Worm (Caenorhabditis elegans) whole organism, young adult: ENCODE measurements around the gene clec-32.
A peak's percentile ranks its signal among the peaks of the same experiment; 100 is the strongest.

ENCODE experiments used
- B0261.1 ChIP-seq: sonication (generic microtip); optimal IDR thresholded peaks from 2 replicates; lab custom pipeline; 2016; ENCODE audit warnings: mild to moderate bottlenecking, missing genetic modification characterization, moderate library complexity, missing compliant biosample characterization
- C17E4.6 ChIP-seq: fragments of 200-800 bp; sonication (Bioruptor generic); IDR thresholded peaks from 2 replicates; pipeline ENCODE4 v1.3.6; 2022; ENCODE audit warnings: missing genetic modification reagents, missing genetic modification characterization, missing compliant biosample characterization
- F10E7.11 ChIP-seq: sonication (generic microtip); optimal IDR thresholded peaks from 2 replicates; lab custom pipeline; 2017; ENCODE audit warnings: mild to moderate bottlenecking, missing genetic modification characterization, moderate library complexity, missing compliant biosample characterization
- F22D6.2 ChIP-seq: sonication (generic microtip); optimal IDR thresholded peaks from 2 replicates; lab custom pipeline; 2016; ENCODE audit warnings: mild to moderate bottlenecking, missing genetic modification characterization, missing compliant biosample characterization
- F37B4.10 ChIP-seq: fragments of 200-800 bp; sonication (Bioruptor generic); IDR thresholded peaks from 2 replicates; pipeline ENCODE4 v1.3.6; 2022; ENCODE audit warnings: missing genetic modification characterization, missing compliant biosample characterization
- F49E8.2 ChIP-seq: sonication (generic microtip); optimal IDR thresholded peaks from 3 replicates; lab custom pipeline; 2017; ENCODE audit warnings: missing genetic modification characterization, mild to moderate bottlenecking, missing compliant biosample characterization, antibody characterized with exemption, moderate library complexity; ENCODE audit not compliant: insufficient read depth
- F52B5.7 ChIP-seq: sonication (generic microtip); optimal IDR thresholded peaks from 2 replicates; lab custom pipeline; 2016; ENCODE audit warnings: mild to moderate bottlenecking, missing genetic modification characterization, missing compliant biosample characterization
- K11D2.4 ChIP-seq: fragments of 200-800 bp; sonication (Bioruptor generic); IDR thresholded peaks from 2 replicates; pipeline ENCODE4 v1.3.6; 2022; ENCODE audit warnings: missing genetic modification reagents, missing genetic modification characterization, missing compliant biosample characterization
- T26A5.8 ChIP-seq: sonication (generic microtip); optimal IDR thresholded peaks from 2 replicates; lab custom pipeline; 2016; ENCODE audit warnings: missing genetic modification characterization, missing compliant biosample characterization
- Y95B8A.8 ChIP-seq: fragments of 200-800 bp; sonication (Bioruptor generic); IDR thresholded peaks from 2 replicates; pipeline ENCODE4 v1.3.6; 2022; ENCODE audit warnings: missing genetic modification reagents, missing genetic modification characterization, missing compliant biosample characterization
- ZK185.1 ChIP-seq: sonication (generic microtip); optimal IDR thresholded peaks from 2 replicates; lab custom pipeline; 2016; ENCODE audit warnings: mild to moderate bottlenecking, missing genetic modification characterization, missing compliant biosample characterization; ENCODE audit not compliant: poor library complexity, severe bottlenecking
- akir-1 ChIP-seq: fragments of 200-800 bp; sonication (Bioruptor generic); optimal IDR thresholded peaks from 2 replicates; lab custom pipeline; 2018; ENCODE audit warnings: mild to moderate bottlenecking, missing genetic modification characterization, moderate library complexity, missing compliant biosample characterization
- aptf-2 ChIP-seq: fragments of 200-800 bp; sonication (Bioruptor generic); conservative IDR thresholded peaks from 2 replicates; pipeline ENCODE4 v1.3.6; 2022; ENCODE audit warnings: missing genetic modification reagents, missing genetic modification characterization, missing compliant biosample characterization
- aptf-3 ChIP-seq: fragments of 200-800 bp; sonication (Bioruptor generic); IDR thresholded peaks from 2 replicates; pipeline ENCODE4 v1.3.6; 2022; ENCODE audit warnings: missing genetic modification characterization, missing compliant biosample characterization
- atf-7 ChIP-seq: sonication (generic microtip); optimal IDR thresholded peaks from 2 replicates; lab custom pipeline; 2017; ENCODE audit warnings: mild to moderate bottlenecking, missing genetic modification characterization, missing compliant biosample characterization
- attf-3 ChIP-seq: fragments of 200-800 bp; sonication (Bioruptor generic); conservative IDR thresholded peaks from 2 replicates; pipeline ENCODE4 v1.3.6; 2022; ENCODE audit warnings: missing genetic modification reagents, missing genetic modification characterization, missing compliant biosample characterization
- attf-6 ChIP-seq: fragments of 200-800 bp; sonication (Bioruptor generic); IDR thresholded peaks from 2 replicates; pipeline ENCODE4 v1.3.6; 2022; ENCODE audit warnings: missing genetic modification reagents, missing genetic modification characterization, missing compliant biosample characterization
- bed-1 ChIP-seq: fragments of 200-800 bp; sonication (Bioruptor generic); IDR thresholded peaks from 2 replicates; pipeline ENCODE4 v1.3.6; 2022; ENCODE audit warnings: missing genetic modification reagents, missing genetic modification characterization, missing compliant biosample characterization
- bed-2 ChIP-seq: fragments of 200-800 bp; sonication (Bioruptor generic); IDR thresholded peaks from 2 replicates; pipeline ENCODE4 v1.3.6; 2022; ENCODE audit warnings: missing genetic modification reagents, missing genetic modification characterization, missing compliant biosample characterization
- ceh-58 ChIP-seq: fragments of 200-800 bp; sonication (Bioruptor generic); IDR thresholded peaks from 2 replicates; pipeline ENCODE4 v1.3.6; 2022; ENCODE audit warnings: missing genetic modification characterization, missing compliant biosample characterization
- efl-1 ChIP-seq: fragments of 150-350 bp; optimal IDR thresholded peaks from 2 replicates; lab custom pipeline; 2014; ENCODE audit warnings: missing biosample characterization, missing genetic modification reagents, missing genetic modification characterization
- egrh-3 ChIP-seq: fragments of 200-800 bp; sonication (Bioruptor generic); IDR thresholded peaks from 2 replicates; pipeline ENCODE4 v1.3.6; 2022; ENCODE audit warnings: missing genetic modification reagents, missing genetic modification characterization, missing compliant biosample characterization
- hsf-1 ChIP-seq: fragments of 200-800 bp; sonication (Bioruptor generic); IDR thresholded peaks from 2 replicates; pipeline ENCODE4 v1.3.6; 2022; ENCODE audit warnings: missing genetic modification reagents, missing genetic modification characterization, missing compliant biosample characterization
- lin-26 ChIP-seq: fragments of 200-800 bp; sonication (Bioruptor generic); IDR thresholded peaks from 2 replicates; pipeline ENCODE4 v1.3.6; 2022; ENCODE audit warnings: missing genetic modification reagents, missing genetic modification characterization, missing compliant biosample characterization
- lin-54 ChIP-seq: fragments of 200-800 bp; sonication (Bioruptor generic); optimal IDR thresholded peaks from 2 replicates; lab custom pipeline; 2018; ENCODE audit warnings: mild to moderate bottlenecking, missing genetic modification characterization, missing compliant biosample characterization
- lir-1 ChIP-seq: fragments of 200-800 bp; sonication (Bioruptor generic); conservative IDR thresholded peaks from 2 replicates; pipeline ENCODE4 v1.3.6; 2022; ENCODE audit warnings: missing genetic modification reagents, missing genetic modification characterization, missing compliant biosample characterization
- madf-6 ChIP-seq: fragments of 200-800 bp; sonication (Bioruptor generic); IDR thresholded peaks from 2 replicates; pipeline ENCODE4 v1.3.6; 2022; ENCODE audit warnings: missing genetic modification reagents, missing genetic modification characterization, missing compliant biosample characterization
- mcd-1 ChIP-seq: fragments of 200-800 bp; sonication (Bioruptor generic); IDR thresholded peaks from 2 replicates; pipeline ENCODE4 v1.3.6; 2022; ENCODE audit warnings: missing genetic modification reagents, missing genetic modification characterization, missing compliant biosample characterization
- nfya-1 ChIP-seq: sonication (generic microtip); optimal IDR thresholded peaks from 2 replicates; lab custom pipeline; 2017; ENCODE audit warnings: antibody characterized with exemption, missing compliant biosample characterization, missing genetic modification characterization, borderline replicate concordance; ENCODE audit not compliant: insufficient read depth
- nfya-2 ChIP-seq: fragments of 200-800 bp; sonication (Bioruptor generic); IDR thresholded peaks from 2 replicates; pipeline ENCODE4 v1.3.6; 2022; ENCODE audit warnings: missing genetic modification reagents, missing genetic modification characterization, missing compliant biosample characterization
- rcor-1 ChIP-seq: fragments of 200-800 bp; sonication (Bioruptor generic); IDR thresholded peaks from 2 replicates; pipeline ENCODE4 v1.3.6; 2022; ENCODE audit warnings: missing genetic modification reagents, missing genetic modification characterization, missing compliant biosample characterization
- sea-2 ChIP-seq: fragments of 200-800 bp; sonication (Bioruptor generic); IDR thresholded peaks from 2 replicates; pipeline ENCODE4 v1.3.6; 2022; ENCODE audit warnings: missing genetic modification characterization, missing compliant biosample characterization
- snpc-1.3 ChIP-seq: sonication (generic microtip); optimal IDR thresholded peaks from 2 replicates; lab custom pipeline; 2017; ENCODE audit warnings: missing genetic modification characterization, mild to moderate bottlenecking, missing compliant biosample characterization, antibody characterized with exemption, moderate library complexity, missing genotype, missing genetic modification reagents; ENCODE audit not compliant: insufficient read depth
- snpc-3.4 ChIP-seq: sonication (generic microtip); optimal IDR thresholded peaks from 2 replicates; lab custom pipeline; 2017; ENCODE audit warnings: missing genetic modification characterization, mild to moderate bottlenecking, missing compliant biosample characterization, antibody characterized with exemption, moderate library complexity, missing genotype, missing genetic modification reagents
- sptf-2 ChIP-seq: fragments of 200-800 bp; sonication (Bioruptor generic); optimal IDR thresholded peaks from 2 replicates; lab custom pipeline; 2018; ENCODE audit warnings: mild to moderate bottlenecking, missing genetic modification characterization, missing compliant biosample characterization
- tbp1 ChIP-seq: fragments of 200-800 bp; sonication (Bioruptor generic); optimal IDR thresholded peaks from 2 replicates; lab custom pipeline; 2018; ENCODE audit warnings: mild to moderate bottlenecking, missing genetic modification characterization, missing compliant biosample characterization
- ztf-18 ChIP-seq: sonication (generic microtip); optimal IDR thresholded peaks from 2 replicates; lab custom pipeline; 2016; ENCODE audit warnings: missing genotype, mild to moderate bottlenecking, missing genetic modification characterization, missing compliant biosample characterization
- ztf-22 ChIP-seq: fragments of 200-800 bp; sonication (Bioruptor generic); optimal IDR thresholded peaks from 2 replicates; lab custom pipeline; 2018; ENCODE audit warnings: mild to moderate bottlenecking, missing genetic modification characterization, moderate library complexity, missing compliant biosample characterization
- ztf-25 ChIP-seq: fragments of 200-800 bp; sonication (Bioruptor generic); IDR thresholded peaks from 2 replicates; pipeline ENCODE4 v1.3.6; 2022; ENCODE audit warnings: missing genetic modification reagents, missing genetic modification characterization, missing compliant biosample characterization

Gene clec-32

DNA sequence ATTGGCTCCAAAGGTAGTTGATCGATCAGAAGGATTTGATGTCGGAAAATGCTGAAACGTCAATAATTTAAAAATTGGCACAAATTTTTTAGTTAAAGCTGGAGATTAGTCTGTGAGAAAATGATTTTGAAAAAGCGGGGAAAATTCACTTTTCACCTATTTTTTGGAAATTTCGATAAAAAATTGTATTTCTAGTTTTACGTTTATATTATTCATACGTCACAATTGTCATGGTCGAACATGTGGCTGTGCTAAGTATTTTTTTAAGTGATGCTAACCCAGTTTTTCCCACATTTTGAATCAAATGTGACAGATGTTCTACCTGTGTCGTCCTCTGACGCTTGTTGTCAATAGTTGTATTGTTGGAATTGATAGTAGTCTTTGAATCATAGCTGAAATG is 17.9 kb upstream of the clec-32 start (continued):
- no peak for TF ChIP-seq ztf-18 (tag; lab: Kevin White, UChicago)

DNA sequence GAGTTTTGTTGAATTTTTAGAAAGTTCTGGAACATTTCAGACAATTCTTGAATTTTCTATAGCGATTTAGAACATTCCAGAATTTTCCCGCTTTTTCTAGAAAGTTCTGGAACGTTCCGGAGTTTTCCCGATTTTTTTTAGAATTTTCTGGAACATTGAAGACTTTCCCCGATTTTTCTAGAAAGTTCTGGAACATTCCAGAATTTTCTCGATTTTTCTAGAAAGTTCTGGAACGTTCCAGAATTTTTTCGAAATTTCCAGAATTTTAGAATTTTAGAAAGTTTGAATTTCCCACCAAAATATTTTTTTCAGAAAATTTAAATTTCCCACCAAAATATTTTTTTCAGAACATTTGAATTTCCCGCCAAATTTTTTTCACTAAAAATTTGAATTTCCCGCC is 15.5 kb upstream of the clec-32 start:
- peak; percentile 92 for TF ChIP-seq hsf-1 (GFP tag; lab: Robert Waterston, UW)
- TF ChIP-seq, all 124 proteins: peak for 1; not testable (repeated sequence) for 123

DNA sequence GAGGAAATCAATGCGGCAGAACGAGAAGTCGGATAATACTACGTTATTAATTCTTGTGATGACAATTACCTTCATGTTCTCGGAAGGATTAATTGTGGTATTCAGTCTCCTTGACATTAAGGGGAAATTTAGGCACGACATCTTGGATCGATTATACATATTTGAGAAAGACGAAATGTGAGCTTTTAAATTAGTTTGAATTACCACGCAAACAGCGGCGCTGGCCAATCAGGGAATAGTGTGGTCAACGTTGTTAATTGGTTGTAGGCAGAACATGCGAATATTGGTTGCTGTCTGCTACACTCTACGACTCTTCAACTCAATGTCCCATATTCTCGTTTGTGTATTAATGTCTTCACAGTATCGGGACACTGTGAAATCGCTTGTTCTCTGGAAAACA is 13.3 kb upstream of the clec-32 start, which contains the start of gene F49A5.10:
Gene F49A5.10, plus strand, starts transcription at position 301 of the 400 bp plus-strand sequence.
- TF ChIP-seq tbp1 (GFP tag; lab: Kevin White, UChicago) (no peak), nfya-1 (tag; lab: Kevin White, UChicago) (no peak), B0261.1 (tag; lab: Kevin White, UChicago) (no peak), C17E4.6 (GFP tag; lab: Robert Waterston, UW) (no peak), nfya-2 (GFP tag; lab: Robert Waterston, UW) (no peak), F10E7.11 (tag; lab: Kevin White, UChicago) (no peak), attf-3 (GFP tag; lab: Robert Waterston, UW) (no peak), egrh-3 (GFP tag; lab: Robert Waterston, UW) (no peak), ztf-25 (no peak)

DNA sequence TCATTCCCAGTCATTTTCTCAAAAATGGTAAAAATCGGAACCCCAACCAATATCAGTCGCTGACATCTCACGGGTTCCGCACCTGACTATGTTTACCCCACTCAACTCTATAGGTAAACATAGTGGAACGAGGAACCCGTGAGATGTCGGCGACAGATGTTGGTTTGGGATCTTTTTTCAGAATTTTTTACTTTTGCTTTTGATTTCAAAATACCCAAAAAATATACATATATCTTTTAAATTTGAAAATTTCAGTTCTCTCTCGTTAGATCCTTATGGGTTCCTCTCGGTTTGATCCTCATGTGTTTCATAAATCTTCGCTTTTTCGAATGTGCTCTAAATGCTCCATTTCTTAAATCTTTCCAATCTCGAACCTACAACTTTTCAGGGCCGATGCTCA is 12.0 kb upstream of the clec-32 start, which contains the start of gene srw-23:
Gene srw-23, plus strand, starts transcription at position 301 of the 400 bp plus-strand sequence.
- TF ChIP-seq attf-6 (GFP tag; lab: Robert Waterston, UW) = no peak
- TF ChIP-seq bed-1 = no peak
- no peak for TF ChIP-seq Y95B8A.8 (GFP tag; lab: Robert Waterston, UW)
- no peak for TF ChIP-seq hsf-1 (GFP tag; lab: Robert Waterston, UW)
- no peak for TF ChIP-seq F10E7.11 (tag; lab: Kevin White, UChicago)
- TF ChIP-seq lir-1 (GFP tag; lab: Robert Waterston, UW) = no peak
- no peak for TF ChIP-seq ztf-22 (GFP tag; lab: Kevin White, UChicago)
- no peak for TF ChIP-seq nfya-1 (tag; lab: Kevin White, UChicago)
- TF ChIP-seq sptf-2 = no peak
- no peak for TF ChIP-seq F52B5.7
- TF ChIP-seq madf-6 (GFP tag; lab: Robert Waterston, UW) = no peak
- no peak for TF ChIP-seq F37B4.10 (GFP tag; lab: Robert Waterston, UW)
- no peak for TF ChIP-seq bed-2 (GFP tag; lab: Robert Waterston, UW)
- no peak for TF ChIP-seq K11D2.4 (GFP tag; lab: Robert Waterston, UW)
- TF ChIP-seq F22D6.2 (tag; lab: Kevin White, UChicago) = no peak

DNA sequence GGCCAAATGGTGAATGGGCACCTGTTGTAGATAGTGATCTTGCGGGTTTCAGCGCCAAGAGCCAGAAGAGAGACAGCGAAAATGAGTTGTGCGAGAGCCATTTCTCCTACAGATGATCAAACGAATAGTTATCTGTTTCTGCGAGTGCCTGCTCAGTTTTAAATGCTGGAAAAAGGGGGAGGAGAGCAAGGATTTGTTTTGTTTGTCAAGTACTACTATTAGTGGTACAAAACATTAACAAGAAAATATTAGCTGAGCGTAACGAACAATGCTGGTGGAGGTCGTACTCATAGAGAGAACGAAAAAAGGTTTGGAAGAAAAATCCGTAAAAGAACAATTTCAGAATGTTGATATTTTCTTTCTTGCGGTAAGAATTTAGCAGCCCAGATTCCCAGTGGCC is 9.8 kb upstream of the clec-32 start, which contains the start of gene thn-4:
Gene thn-4, minus strand, starts transcription at position 101 of the 400 bp plus-strand sequence.
- no peak for TF ChIP-seq mcd-1 (GFP tag; lab: Robert Waterston, UW)
- no peak for TF ChIP-seq efl-1 (GFP tag; lab: Kevin White, UChicago)
- no peak for TF ChIP-seq aptf-2 (GFP tag; lab: Robert Waterston, UW)
- TF ChIP-seq rcor-1 (GFP tag; lab: Robert Waterston, UW) = no peak
- TF ChIP-seq snpc-1.3 (tag; lab: Kevin White, UChicago) = no peak
- TF ChIP-seq atf-7 = no peak
- TF ChIP-seq ceh-58 = no peak
- TF ChIP-seq C17E4.6 (GFP tag; lab: Robert Waterston, UW) = no peak
- TF ChIP-seq aptf-3 (GFP tag; lab: Robert Waterston, UW) = no peak
- no peak for TF ChIP-seq lin-26 (GFP tag; lab: Robert Waterston, UW)
- no peak for TF ChIP-seq akir-1 (GFP tag; lab: Kevin White, UChicago)
- no peak for TF ChIP-seq nfya-2 (GFP tag; lab: Robert Waterston, UW)
- TF ChIP-seq madf-6 (GFP tag; lab: Robert Waterston, UW) = no peak
- no peak for TF ChIP-seq ZK185.1 (tag; lab: Kevin White, UChicago)
- no peak for TF ChIP-seq sea-2 (GFP tag; lab: Robert Waterston, UW)
- TF ChIP-seq F49E8.2 (tag; lab: Kevin White, UChicago) = no peak
- no peak for TF ChIP-seq snpc-3.4
- no peak for TF ChIP-seq T26A5.8 (tag; lab: Kevin White, UChicago)
- no peak for TF ChIP-seq lin-54
- TF ChIP-seq, all 124 proteins: peak for 0
